Fruit fly (Drosophila melanogaster): ENCODE measurements around the gene CG13066.
A peak's percentile ranks its signal among the peaks of the same experiment; 100 is the strongest.

The CG13066 gene

dm6 chr3L:16309972-16310371 lies 37.3 kb downstream of the CG13066 start (continued):
- TF ChIP-seq net (GFP tag; optimal IDR thresholded peaks at IDR 0.05) (peak; percentile 29), Sox102F (GFP tag; optimal IDR thresholded peaks at IDR 0.05) (no peak), CG6163 (GFP tag; IDR thresholded peaks at IDR 0.05) (peak; percentile 72; the same call in 2 of the 3 replicates), lz (GFP tag; optimal IDR thresholded peaks at IDR 0.05) (peak; percentile 52), OdsH (GFP tag; optimal IDR thresholded peaks at IDR 0.05) (peak; percentile 51), salr (GFP tag; optimal IDR thresholded peaks at IDR 0.05) (peak in 1 of 2 experiments; percentile 44), Ets21C (GFP tag; optimal IDR thresholded peaks at IDR 0.05) (no peak), dac (GFP tag; optimal IDR thresholded peaks at IDR 0.05) (peak; percentile 83), eg (GFP tag; IDR thresholded peaks at IDR 0.05) (peak; percentile 86), Sox15 (GFP tag; optimal IDR thresholded peaks at IDR 0.05) (no peak), Ets96B (tag; optimal IDR thresholded peaks at IDR 0.05) (no peak), vri (GFP tag; optimal IDR thresholded peaks at IDR 0.05) (no peak), CG6792 (GFP tag; optimal IDR thresholded peaks at IDR 0.05) (peak; percentile 50), svp (GFP tag) (no peak), CG11294 (GFP tag; IDR thresholded peaks at IDR 0.05) (peak; percentile 52), Eip75B (GFP tag; optimal IDR thresholded peaks at IDR 0.05) (peak; percentile 61), ss (GFP tag; optimal IDR thresholded peaks at IDR 0.05) (no peak), Hr39 (GFP tag; optimal IDR thresholded peaks at IDR 0.05) (peak; percentile 10), CG32006 (GFP tag; optimal IDR thresholded peaks at IDR 0.05) (peak; percentile 80), Eip93F (GFP tag; optimal IDR thresholded peaks at IDR 0.05) (no peak), CG3919 (GFP tag; optimal IDR thresholded peaks at IDR 0.05) (peak; percentile 52), CG15336 (GFP tag; IDR thresholded peaks at IDR 0.05) (peak; percentile 82), CG4318 (GFP tag; optimal IDR thresholded peaks at IDR 0.05) (peak; percentile 47), pdm3 (GFP tag; optimal IDR thresholded peaks at IDR 0.05) (peak; percentile 36), Eip78C (GFP tag) (peak; percentile 74), achi (GFP tag; optimal IDR thresholded peaks at IDR 0.05) (peak; percentile 34), fkh (GFP tag; optimal IDR thresholded peaks at IDR 0.05) (no peak)

dm6 chr3L:16313985-16314384 lies 41.3 kb downstream of the CG13066 start, which contains the start of gene CG13062:
Gene CG13062, plus strand, starts transcription at chr3L:16314285.
- no peak for TF ChIP-seq CG10669 (GFP tag; optimal IDR thresholded peaks at IDR 0.05)
- TF ChIP-seq CG9139 (GFP tag; optimal IDR thresholded peaks at IDR 0.05) = no peak
- TF ChIP-seq svp (GFP tag) = peak; percentile 12
- TF ChIP-seq achi (GFP tag; optimal IDR thresholded peaks at IDR 0.05) = peak; percentile 8
- no peak for TF ChIP-seq Hr39 (GFP tag; optimal IDR thresholded peaks at IDR 0.05)

dm6 chr3L:16317724-16318123 lies 45.0 kb downstream of the CG13066 start, which contains the start of gene Nplp3:
Gene Nplp3, plus strand, starts transcription at chr3L:16318024.
- TF ChIP-seq CG34406 (GFP tag; optimal IDR thresholded peaks at IDR 0.05) (no peak), spab (GFP tag; optimal IDR thresholded peaks at IDR 0.05) (no peak), CG6163 (GFP tag; IDR thresholded peaks at IDR 0.05) (no peak), CG9139 (GFP tag; optimal IDR thresholded peaks at IDR 0.05) (no peak), svp (GFP tag) (no peak), CG3919 (GFP tag; optimal IDR thresholded peaks at IDR 0.05) (no peak), acj6 (GFP tag; optimal IDR thresholded peaks at IDR 0.05) (no peak), CG11294 (GFP tag; IDR thresholded peaks at IDR 0.05) (no peak), Hr38 (GFP tag; optimal IDR thresholded peaks at IDR 0.05) (no peak), CG10631 (GFP tag; optimal IDR thresholded peaks at IDR 0.05) (no peak), Met (GFP tag; optimal IDR thresholded peaks at IDR 0.05) (no peak)

- TF ChIP-seq acj6 (GFP tag; optimal IDR thresholded peaks at IDR 0.05) = no peak
- no peak for TF ChIP-seq CG11294 (GFP tag; IDR thresholded peaks at IDR 0.05)
- TF ChIP-seq CG6808 (GFP tag; optimal IDR thresholded peaks at IDR 0.05) = no peak
- no peak for TF ChIP-seq dsx (GFP tag; optimal IDR thresholded peaks at IDR 0.05; ENCODE audit: poor library complexity, severe bottlenecking)
- no peak for TF ChIP-seq Eip93F (GFP tag; optimal IDR thresholded peaks at IDR 0.05)
- TF ChIP-seq CG8632 (GFP tag; optimal IDR thresholded peaks at IDR 0.05) = no peak
- no peak for TF ChIP-seq CG3032 (tag; optimal IDR thresholded peaks at IDR 0.05)
- TF ChIP-seq fd85E (GFP tag; optimal IDR thresholded peaks at IDR 0.05) = no peak
- TF ChIP-seq Hr4 (GFP tag; optimal IDR thresholded peaks at IDR 0.05) = no peak
- TF ChIP-seq lz (GFP tag; optimal IDR thresholded peaks at IDR 0.05) = no peak
- TF ChIP-seq Ets96B (tag; optimal IDR thresholded peaks at IDR 0.05) = no peak
- TF ChIP-seq CG16779 (tag; optimal IDR thresholded peaks at IDR 0.05) = no peak
- no peak for TF ChIP-seq CG8319 (GFP tag; optimal IDR thresholded peaks at IDR 0.05)
- no peak for TF ChIP-seq eg (GFP tag; IDR thresholded peaks at IDR 0.05)
- TF ChIP-seq Blimp-1 (GFP tag; optimal IDR thresholded peaks at IDR 0.05) = no peak
- TF ChIP-seq esn (GFP tag; optimal IDR thresholded peaks at IDR 0.05) = no peak
Observed at dm6 chr3L:16319399-16319906, 46.7 kb downstream of the CG13066 start, which contains the start of the genes CG13041 and CG13060. Gene CG13041, minus strand, starts transcription at chr3L:16319526. Gene CG13060, plus strand, starts transcription at chr3L:16319856.

All from whole organism, prepupa.